Fruit fly (Drosophila melanogaster) whole organism, embryonic: ENCODE measurements around the gene Zw.

ENCODE experiments used
- B-H2 ChIP-seq: fragments of 200-800 bp; sonication (Bioruptor generic); optimal IDR thresholded peaks from 2 replicates; lab custom pipeline; 2018; ENCODE audit warnings: missing biosample characterization, mild to moderate bottlenecking, missing genetic modification characterization
- Bteb2 ChIP-seq: fragments of 200-800 bp; sonication (Bioruptor generic); optimal IDR thresholded peaks from 2 replicates; lab custom pipeline; 2016; ENCODE audit warnings: missing biosample characterization, missing genetic modification characterization
- CG10209 ChIP-seq: fragments of 200-800 bp; sonication (Bioruptor generic); optimal IDR thresholded peaks from 3 replicates; lab custom pipeline; 2017; ENCODE audit warnings: missing biosample characterization, mild to moderate bottlenecking, missing genetic modification characterization, missing genetic modification reagents
- CG10366 ChIP-seq: fragments of 200-800 bp; sonication (Bioruptor generic); IDR thresholded peaks from 2 replicates; pipeline ENCODE4 v1.3.6; 2022; ENCODE audit warnings: missing biosample characterization, missing genetic modification characterization
- CG10543 ChIP-seq: fragments of 200-800 bp; sonication (Bioruptor generic); optimal IDR thresholded peaks from 3 replicates; lab custom pipeline; 2017; ENCODE audit warnings: missing biosample characterization, mild to moderate bottlenecking, missing genetic modification characterization, moderate library complexity
- CG13287 ChIP-seq: fragments of 200-800 bp; sonication (Bioruptor generic); IDR thresholded peaks from 2 replicates; pipeline ENCODE4 v1.3.6; 2022; ENCODE audit warnings: missing biosample characterization, missing genetic modification characterization; ENCODE audit not compliant: partially characterized antibody
- CG13624 ChIP-seq: fragments of 200-800 bp; sonication (Bioruptor generic); optimal IDR thresholded peaks from 2 replicates; lab custom pipeline; 2016; ENCODE audit warnings: missing biosample characterization, missing genetic modification characterization
- CG15011 ChIP-seq: fragments of 200-800 bp; sonication (Bioruptor generic); optimal IDR thresholded peaks from 3 replicates; lab custom pipeline; 2018; ENCODE audit warnings: missing biosample characterization, mild to moderate bottlenecking, missing genetic modification characterization
- CG16815 ChIP-seq: fragments of 200-800 bp; sonication (Bioruptor generic); optimal IDR thresholded peaks from 3 replicates; lab custom pipeline; 2017; ENCODE audit warnings: missing biosample characterization, mild to moderate bottlenecking, missing genetic modification characterization
- CG17385 ChIP-seq: fragments of 200-800 bp; sonication (Bioruptor generic); optimal IDR thresholded peaks from 3 replicates; lab custom pipeline; 2018; ENCODE audit warnings: missing biosample characterization, mild to moderate bottlenecking, missing genetic modification characterization
- CG17568 ChIP-seq: fragments of 200-800 bp; sonication (Bioruptor generic); optimal IDR thresholded peaks from 2 replicates; lab custom pipeline; 2018; ENCODE audit warnings: missing biosample characterization, mild to moderate bottlenecking, missing genetic modification characterization, moderate library complexity
- CG2116 ChIP-seq: fragments of 200-800 bp; sonication (Bioruptor generic); optimal IDR thresholded peaks from 3 replicates; lab custom pipeline; 2018; ENCODE audit warnings: missing biosample characterization, mild to moderate bottlenecking, missing genetic modification characterization
- CG4282 ChIP-seq: fragments of 200-800 bp; sonication (Bioruptor generic); optimal IDR thresholded peaks from 2 replicates; lab custom pipeline; 2016; ENCODE audit warnings: missing biosample characterization, missing genetic modification characterization
- CG4707 ChIP-seq: fragments of 200-800 bp; sonication (Bioruptor generic); optimal IDR thresholded peaks from 2 replicates; lab custom pipeline; 2018; ENCODE audit warnings: missing biosample characterization, mild to moderate bottlenecking, missing genetic modification characterization, moderate library complexity
- CG6791 ChIP-seq: fragments of 200-800 bp; sonication (Bioruptor generic); IDR thresholded peaks from 3 replicates; pipeline ENCODE4 v1.3.6; 2022; ENCODE audit warnings: missing biosample characterization, missing genetic modification characterization; ENCODE audit not compliant: partially characterized antibody
- CG8089 ChIP-seq: fragments of 200-800 bp; sonication (Bioruptor generic); optimal IDR thresholded peaks from 3 replicates; lab custom pipeline; 2016; ENCODE audit warnings: missing biosample characterization, missing genetic modification characterization
- CG8478 ChIP-seq: fragments of >200 bp; optimal IDR thresholded peaks from 2 replicates; lab custom pipeline; 2018
- CG8944 ChIP-seq: fragments of 200-800 bp; sonication (Bioruptor generic); optimal IDR thresholded peaks from 3 replicates; lab custom pipeline; 2016; ENCODE audit warnings: missing biosample characterization, missing genetic modification characterization
- CG9609 ChIP-seq: fragments of 200-800 bp; sonication (Bioruptor generic); optimal IDR thresholded peaks from 3 replicates; lab custom pipeline; 2016; ENCODE audit warnings: missing biosample characterization, missing genetic modification characterization
- CG9727 ChIP-seq: fragments of 200-800 bp; sonication (Bioruptor generic); optimal IDR thresholded peaks from 3 replicates; lab custom pipeline; 2017; ENCODE audit warnings: missing biosample characterization, mild to moderate bottlenecking, missing genetic modification characterization
- Dfd ChIP-seq, 2 experiments: fragments of >200 bp; optimal IDR thresholded peaks; 2 replicates each; lab custom pipeline; 2017; ENCODE audit warnings: missing biosample characterization in 2 of 2, missing genetic modification characterization in 2 of 2
- Dp ChIP-seq: fragments of 200-800 bp; sonication (Bioruptor generic); optimal IDR thresholded peaks from 2 replicates; lab custom pipeline; 2018; ENCODE audit warnings: missing biosample characterization, mild to moderate bottlenecking, missing genetic modification characterization, moderate library complexity
- Ets97D ChIP-seq: fragments of 200-800 bp; sonication (Bioruptor generic); optimal IDR thresholded peaks from 3 replicates; lab custom pipeline; 2016; ENCODE audit warnings: missing biosample characterization, missing genetic modification characterization
- HmgZ ChIP-seq: fragments of 200-800 bp; sonication (Bioruptor generic); optimal IDR thresholded peaks from 2 replicates; lab custom pipeline; 2018; ENCODE audit warnings: missing biosample characterization, mild to moderate bottlenecking, missing genetic modification characterization
- Hr51 ChIP-seq, 2 experiments: fragments of 200-800 bp; sonication (Bioruptor generic); optimal IDR thresholded peaks; 2 replicates in 1 of 2; 3 replicates in 1 of 2; lab custom pipeline; 2016 to 2018; ENCODE audit warnings: missing biosample characterization in 2 of 2, missing genetic modification characterization in 2 of 2, mild to moderate bottlenecking in 1 of 2, moderate library complexity in 1 of 2
- Hr78 ChIP-seq, 2 experiments: fragments of 200-800 bp in 1 of 2; fragments of >200 bp in 1 of 2; sonication (Bioruptor generic) in 1 of 2; optimal IDR thresholded peaks; 2 replicates each; lab custom pipeline; 2017 to 2019; ENCODE audit warnings: missing biosample characterization in 2 of 2, missing genetic modification characterization in 2 of 2, mild to moderate bottlenecking in 1 of 2, moderate library complexity in 1 of 2
- Mad ChIP-seq: fragments of 200-800 bp; sonication (Bioruptor generic); optimal IDR thresholded peaks from 2 replicates; lab custom pipeline; 2016; ENCODE audit warnings: missing biosample characterization, missing genetic modification characterization
- Mrtf ChIP-seq: fragments of 200-800 bp; sonication (Bioruptor generic); IDR thresholded peaks from 3 replicates; pipeline ENCODE4 v1.3.6; 2022; ENCODE audit warnings: missing biosample characterization, missing genetic modification characterization
- NFAT ChIP-seq: fragments of 200-800 bp; sonication (Bioruptor generic); IDR thresholded peaks from 2 replicates; pipeline ENCODE4 v1.3.6; 2022; ENCODE audit warnings: missing biosample characterization, missing genetic modification characterization
- Opbp ChIP-seq: fragments of 200-800 bp; sonication (Bioruptor generic); IDR thresholded peaks from 3 replicates; pipeline ENCODE4 v1.3.6; 2022; ENCODE audit warnings: missing biosample characterization, missing genetic modification characterization; ENCODE audit not compliant: partially characterized antibody
- Optix ChIP-seq: fragments of 200-800 bp; sonication (Bioruptor generic); IDR thresholded peaks from 3 replicates; pipeline ENCODE4 v1.3.6; 2022; ENCODE audit warnings: missing biosample characterization, missing genetic modification characterization
- Scr ChIP-seq: fragments of 200-800 bp; sonication (Bioruptor generic); IDR thresholded peaks from 2 replicates; pipeline ENCODE4 v1.3.6; 2022; ENCODE audit warnings: missing biosample characterization, missing genetic modification characterization; ENCODE audit not compliant: partially characterized antibody
- Sox100B ChIP-seq: fragments of 200-800 bp; sonication (Bioruptor generic); optimal IDR thresholded peaks from 3 replicates; lab custom pipeline; 2018; ENCODE audit warnings: missing biosample characterization, mild to moderate bottlenecking, missing genetic modification characterization
- aop ChIP-seq: fragments of 200-800 bp; sonication (Bioruptor generic); IDR thresholded peaks from 2 replicates; pipeline ENCODE4 v1.3.6; 2022; ENCODE audit warnings: missing biosample characterization, missing genetic modification characterization
- ash1 ChIP-seq: fragments of 200-800 bp; sonication (Bioruptor generic); optimal IDR thresholded peaks from 2 replicates; lab custom pipeline; 2018; ENCODE audit warnings: missing biosample characterization, mild to moderate bottlenecking, missing genetic modification characterization
- cg ChIP-seq: fragments of 200-800 bp; sonication (Bioruptor generic); optimal IDR thresholded peaks from 3 replicates; lab custom pipeline; 2019; ENCODE audit warnings: missing biosample characterization, mild to moderate bottlenecking, missing genetic modification characterization, moderate library complexity
- chm ChIP-seq: fragments of 200-800 bp; sonication (Bioruptor generic); IDR thresholded peaks from 2 replicates; pipeline ENCODE4 v1.3.6; 2022; ENCODE audit warnings: missing biosample characterization, missing genetic modification characterization
- fu2 ChIP-seq: fragments of 200-800 bp; sonication (Bioruptor generic); optimal IDR thresholded peaks from 2 replicates; lab custom pipeline; 2016; ENCODE audit warnings: missing biosample characterization, missing genetic modification characterization
- grn ChIP-seq: fragments of 200-800 bp; sonication (Bioruptor generic); optimal IDR thresholded peaks from 3 replicates; lab custom pipeline; 2017; ENCODE audit warnings: missing biosample characterization, missing genetic modification characterization
- kay ChIP-seq: fragments of 200-800 bp; sonication (Bioruptor generic); optimal IDR thresholded peaks from 2 replicates; lab custom pipeline; 2016; ENCODE audit warnings: missing biosample characterization, missing genetic modification characterization
- ken ChIP-seq: fragments of 200-800 bp; sonication (Bioruptor generic); IDR thresholded peaks from 3 replicates; pipeline ENCODE4 v1.3.6; 2022; ENCODE audit warnings: missing biosample characterization, missing genetic modification characterization
- lmd ChIP-seq: fragments of 200-800 bp; sonication (Bioruptor generic); IDR thresholded peaks from 2 replicates; pipeline ENCODE4 v1.3.6; 2022; ENCODE audit warnings: missing biosample characterization, missing genetic modification characterization
- maf-S ChIP-seq: fragments of 200-800 bp; sonication (Bioruptor generic); optimal IDR thresholded peaks from 2 replicates; lab custom pipeline; 2016; ENCODE audit warnings: missing biosample characterization, missing genetic modification characterization
- psq ChIP-seq: fragments of 200-800 bp; sonication (Bioruptor generic); optimal IDR thresholded peaks from 2 replicates; lab custom pipeline; 2017; ENCODE audit warnings: missing biosample characterization, missing genetic modification characterization
- pzg ChIP-seq: fragments of 200-800 bp; sonication (Bioruptor generic); optimal IDR thresholded peaks from 3 replicates; lab custom pipeline; 2018; ENCODE audit warnings: missing biosample characterization, mild to moderate bottlenecking, missing genetic modification characterization, moderate library complexity
- ranshi ChIP-seq: fragments of 200-800 bp; sonication (Bioruptor generic); IDR thresholded peaks from 2 replicates; pipeline ENCODE4 v1.3.6; 2022; ENCODE audit warnings: missing biosample characterization, missing genetic modification characterization
- sug ChIP-seq: fragments of 200-800 bp; optimal IDR thresholded peaks from 2 replicates; lab custom pipeline; 2019; ENCODE audit warnings: missing biosample characterization, mild to moderate bottlenecking, missing genetic modification characterization, moderate library complexity
- zfh1 ChIP-seq: fragments of 200-800 bp; sonication (Bioruptor generic); IDR thresholded peaks from 3 replicates; pipeline ENCODE4 v1.3.6; 2022; ENCODE audit warnings: missing biosample characterization, missing genetic modification characterization

Gene Zw

DNA sequence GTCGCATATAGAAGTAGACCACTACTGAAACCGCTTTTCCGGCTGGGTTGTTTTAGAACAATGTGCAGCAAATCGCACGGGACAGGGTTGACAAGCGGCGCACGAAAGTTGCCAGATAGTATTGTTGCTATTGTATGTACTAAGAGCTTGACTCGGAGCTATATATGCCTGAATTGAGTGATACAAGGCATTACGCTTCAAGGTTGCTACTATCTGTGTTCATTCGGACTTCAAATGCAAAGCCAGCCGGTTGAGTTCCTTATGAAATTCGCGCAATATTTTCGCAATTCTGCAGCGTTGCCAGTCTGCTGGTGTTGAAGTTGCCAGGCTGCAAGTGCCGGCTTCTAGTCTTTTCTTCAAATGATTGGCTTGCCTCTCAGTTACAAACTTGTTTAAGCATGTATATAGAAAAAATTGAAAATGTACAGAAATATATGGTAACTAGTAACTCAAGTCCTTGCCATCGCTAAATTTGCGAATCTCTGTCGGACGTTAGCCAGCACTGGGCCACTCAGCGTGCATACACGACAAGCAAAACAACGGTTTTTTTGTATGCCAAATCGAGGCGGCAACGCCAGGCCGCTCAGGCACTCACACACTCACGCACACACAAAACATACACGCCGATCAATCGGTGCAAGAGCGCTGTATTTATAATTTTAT, 15.2 kb upstream of the Zw start, which contains the start of the genes Ranbp21 and Elys (continued):
- TF ChIP-seq grn (GFP tag; lab: Kevin White, UChicago) (no peak), aop (no peak), Dp (GFP tag; lab: Kevin White, UChicago) (peak; percentile 44), cg (GFP tag; lab: Kevin White, UChicago) (peak; percentile 69), CG4282 (GFP tag; lab: Kevin White, UChicago) (no peak), sug (tag; lab: Kevin White, UChicago) (no peak), Scr (GFP tag; lab: Robert Waterston, UW) (peak; percentile 50), CG15011 (GFP tag; lab: Kevin White, UChicago) (no peak), ranshi (GFP tag; lab: Robert Waterston, UW) (peak; percentile 67; the same call in 1 of the 2 replicates), Mrtf (no peak), fu2 (GFP tag; lab: Kevin White, UChicago) (peak; percentile 65), lmd (GFP tag; lab: Robert Waterston, UW) (peak; percentile 61), CG8944 (GFP tag; lab: Kevin White, UChicago) (peak; percentile 62), Bteb2 (GFP tag; lab: Kevin White, UChicago) (peak; percentile 30)

DNA sequence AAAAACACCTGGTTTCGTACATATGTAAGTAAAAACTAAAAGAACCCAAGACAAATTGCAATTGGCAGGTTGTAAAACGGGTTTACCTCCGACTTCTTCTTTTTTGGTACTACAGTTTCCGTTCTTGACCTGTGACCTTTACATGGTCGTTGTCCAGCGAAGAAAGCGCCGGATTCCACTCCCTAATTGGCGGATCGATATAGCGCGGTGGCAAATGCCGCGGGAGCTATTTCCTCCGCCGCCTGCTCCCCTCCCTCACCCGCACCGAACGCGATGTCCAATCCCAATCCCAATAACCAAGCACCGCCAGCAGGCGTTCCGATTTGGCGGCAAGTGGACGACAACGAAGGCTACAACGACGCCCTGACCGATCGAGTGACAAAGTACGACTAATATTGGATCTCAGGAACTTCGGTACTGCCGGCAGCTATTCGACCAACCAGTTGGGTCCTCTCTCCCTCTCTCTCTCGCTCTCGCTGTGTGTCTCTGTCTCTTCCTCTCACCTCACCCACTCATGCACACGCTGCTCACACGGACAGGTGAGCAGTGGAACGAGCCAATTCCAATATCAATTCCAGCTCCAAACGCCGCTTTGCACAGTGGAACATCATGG, 4.4 kb upstream of the Zw start:
- TF ChIP-seq CG13287 (GFP tag; lab: Robert Waterston, UW): peak; percentile 35; the same call in 1 of the 2 replicates
- TF ChIP-seq Opbp: no peak
- TF ChIP-seq HmgZ (tag; lab: Kevin White, UChicago): peak; percentile 3
- TF ChIP-seq B-H2 (GFP tag; lab: Kevin White, UChicago): no peak
- no peak for TF ChIP-seq Hr51 (GFP tag; optimal IDR thresholded peaks at IDR 0.05; lab: Kevin White, UChicago)
- TF ChIP-seq kay (GFP tag; lab: Kevin White, UChicago): no peak
- TF ChIP-seq CG9727: no peak
- no peak for TF ChIP-seq CG9609
- peak; percentile 82; the same call in 1 of the 2 replicates for TF ChIP-seq chm
- no peak for TF ChIP-seq pzg (GFP tag; lab: Kevin White, UChicago)
- peak; percentile 47; the same call in 1 of the 3 replicates for TF ChIP-seq CG6791 (GFP tag; lab: Robert Waterston, UW)
- no peak for TF ChIP-seq CG17385 (GFP tag; lab: Kevin White, UChicago)
- TF ChIP-seq ash1 (GFP tag; lab: Kevin White, UChicago): no peak
- no peak for TF ChIP-seq maf-S (GFP tag; lab: Kevin White, UChicago)
- no peak for TF ChIP-seq zfh1 (GFP tag; lab: Robert Waterston, UW)
- TF ChIP-seq CG10209 (GFP tag; lab: Kevin White, UChicago): no peak
- TF ChIP-seq CG10543: no peak
- no peak for TF ChIP-seq Mad
- TF ChIP-seq Sox100B (GFP tag; lab: Kevin White, UChicago): no peak
- TF ChIP-seq CG4707 (GFP tag; lab: Kevin White, UChicago): no peak
- TF ChIP-seq Hr78 (GFP tag; optimal IDR thresholded peaks at IDR 0.05; lab: Kevin White, UChicago): peak in 1 of 2 experiments; percentile 97
- TF ChIP-seq CG16815: no peak
- TF ChIP-seq NFAT: peak; percentile 35; the same call in 1 of the 2 replicates
- TF ChIP-seq Optix: no peak
- TF ChIP-seq ken (GFP tag; lab: Robert Waterston, UW): no peak
- peak; percentile 26 for TF ChIP-seq CG8478
- TF ChIP-seq CG10366: 0 out of 2 replicates have a peak, but pooled peaks have one; percentile 11
- TF ChIP-seq psq (GFP tag; lab: Kevin White, UChicago): no peak
- TF ChIP-seq Dfd (GFP tag; optimal IDR thresholded peaks at IDR 0.05; lab: Kevin White, UChicago): no peak
- TF ChIP-seq CG13624 (GFP tag; lab: Kevin White, UChicago): peak; percentile 18
- TF ChIP-seq CG8089 (GFP tag; lab: Kevin White, UChicago): no peak
- TF ChIP-seq Ets97D: no peak
- TF ChIP-seq CG2116 (GFP tag; lab: Kevin White, UChicago): no peak
- no peak for TF ChIP-seq CG17568 (GFP tag; lab: Kevin White, UChicago)
